Worm (Caenorhabditis elegans) whole organism, L3 larva: Measurements from ENCODE around the gene sru-44.

Experiments
- R02D3.7 ChIP-seq: fragments of 150-350 bp; optimal IDR thresholded peaks from 2 replicates; lab custom pipeline; 2014; ENCODE audit warnings: missing biosample characterization, missing genetic modification characterization
- egl-27 ChIP-seq: sonication (generic microtip); optimal IDR thresholded peaks from 4 replicates; lab custom pipeline; 2017; ENCODE audit warnings: missing biosample characterization, missing genetic modification reagents, missing genetic modification characterization
- elt-3 ChIP-seq, 3 experiments: fragments of 150-350 bp in 1 of 3; sonication (generic microtip) in 2 of 3; optimal IDR thresholded peaks; 2 replicates in 2 of 3; 4 replicates in 1 of 3; lab custom pipeline; 2014 to 2017; ENCODE audit warnings: missing biosample characterization in 3 of 3, missing genetic modification characterization in 3 of 3

- TF ChIP-seq elt-3 (tag; optimal IDR thresholded peaks at IDR 0.05; lab: Kevin White, UChicago) (no peak), egl-27 (no peak), R02D3.7 (tag; lab: Kevin White, UChicago) (no peak)
Measured at ce11 chrV:16429503-16429902, 38.2 kb downstream of the sru-44 start, which contains the start of gene F26D2.10.
